Fruit fly (Drosophila melanogaster) whole organism, embryonic: ENCODE measurements around the gene Rcd5.
A peak's percentile ranks its signal among the peaks of the same experiment; 100 is the strongest.

Experiments
- B-H1 ChIP-seq: fragments of 200-800 bp; sonication (Bioruptor generic); IDR thresholded peaks from 3 replicates; pipeline ENCODE4 v1.3.6; 2022; ENCODE audit warnings: missing biosample characterization, missing genetic modification characterization
- CG10431 ChIP-seq: fragments of 200-800 bp; sonication (Bioruptor generic); optimal IDR thresholded peaks from 3 replicates; lab custom pipeline; 2018; ENCODE audit warnings: missing biosample characterization, mild to moderate bottlenecking, missing genetic modification characterization
- CG10654 ChIP-seq: fragments of 200-800 bp; sonication (Bioruptor generic); optimal IDR thresholded peaks from 2 replicates; lab custom pipeline; 2016; ENCODE audit warnings: missing biosample characterization, missing genetic modification characterization
- CG12744 ChIP-seq: fragments of 200-800 bp; sonication (Bioruptor generic); optimal IDR thresholded peaks from 2 replicates; lab custom pipeline; 2016; ENCODE audit warnings: missing biosample characterization, missing genetic modification characterization
- CG12942 ChIP-seq: fragments of 200-800 bp; sonication (Bioruptor generic); optimal IDR thresholded peaks from 3 replicates; lab custom pipeline; 2016; ENCODE audit warnings: missing biosample characterization, missing genetic modification characterization
- CG15514 ChIP-seq: fragments of 200-800 bp; sonication (Bioruptor generic); optimal IDR thresholded peaks from 3 replicates; lab custom pipeline; 2017; ENCODE audit warnings: missing biosample characterization, missing genetic modification characterization, mild to moderate bottlenecking, moderate library complexity, missing genetic modification reagents
- CG1603 ChIP-seq: fragments of 200-800 bp; sonication (Bioruptor generic); optimal IDR thresholded peaks from 2 replicates; lab custom pipeline; 2019; ENCODE audit warnings: missing biosample characterization, mild to moderate bottlenecking, missing genetic modification characterization, moderate library complexity
- CG17186 ChIP-seq: fragments of 200-800 bp; sonication (Bioruptor generic); optimal IDR thresholded peaks from 3 replicates; lab custom pipeline; 2017; ENCODE audit warnings: missing biosample characterization, missing genetic modification reagents, missing genetic modification characterization
- CG17802 ChIP-seq: fragments of 200-800 bp; sonication (Bioruptor generic); optimal IDR thresholded peaks from 2 replicates; lab custom pipeline; 2018; ENCODE audit warnings: missing biosample characterization, mild to moderate bottlenecking, missing genetic modification characterization, moderate library complexity
- CG17829 ChIP-seq: fragments of 200-800 bp; optimal IDR thresholded peaks from 2 replicates; lab custom pipeline; 2019; ENCODE audit warnings: missing biosample characterization, mild to moderate bottlenecking, missing genetic modification characterization, moderate library complexity
- CG2875 ChIP-seq: fragments of 200-800 bp; sonication (Bioruptor generic); optimal IDR thresholded peaks from 2 replicates; lab custom pipeline; 2017; ENCODE audit warnings: missing biosample characterization, mild to moderate bottlenecking, missing genetic modification characterization, missing genetic modification reagents
- CG33557 ChIP-seq: fragments of 200-800 bp; sonication (Bioruptor generic); optimal IDR thresholded peaks from 2 replicates; lab custom pipeline; 2019; ENCODE audit warnings: missing biosample characterization, mild to moderate bottlenecking, missing genetic modification characterization, moderate library complexity
- CG3726 ChIP-seq: fragments of 200-800 bp; sonication (Bioruptor generic); IDR thresholded peaks from 3 replicates; pipeline ENCODE4, ENCODE4 v1.3.6; 2022; ENCODE audit warnings: missing biosample characterization, missing genetic modification characterization
- CG43689 ChIP-seq: fragments of 200-800 bp; sonication (Bioruptor generic); IDR thresholded peaks from 2 replicates; pipeline ENCODE4 v1.3.6; 2022; ENCODE audit warnings: missing biosample characterization, missing genetic modification characterization
- CG4820 ChIP-seq: fragments of 200-800 bp; sonication (Bioruptor generic); optimal IDR thresholded peaks from 3 replicates; lab custom pipeline; 2016; ENCODE audit warnings: missing biosample characterization, missing genetic modification characterization
- CG6791 ChIP-seq: fragments of 200-800 bp; sonication (Bioruptor generic); IDR thresholded peaks from 3 replicates; pipeline ENCODE4 v1.3.6; 2022; ENCODE audit warnings: missing biosample characterization, missing genetic modification characterization; ENCODE audit not compliant: partially characterized antibody
- CG7357 ChIP-seq: fragments of 200-800 bp; sonication (Bioruptor generic); IDR thresholded peaks from 3 replicates; pipeline ENCODE4 v1.3.6; 2022; ENCODE audit warnings: missing biosample characterization, missing genetic modification characterization
- CG7987 ChIP-seq: fragments of 200-800 bp; sonication (Bioruptor generic); optimal IDR thresholded peaks from 2 replicates; lab custom pipeline; 2018; ENCODE audit warnings: missing biosample characterization, mild to moderate bottlenecking, missing genetic modification characterization, moderate library complexity
- CG8281 ChIP-seq: fragments of 200-800 bp; sonication (Bioruptor generic); optimal IDR thresholded peaks from 2 replicates; lab custom pipeline; 2018; ENCODE audit warnings: missing biosample characterization, mild to moderate bottlenecking, missing genetic modification characterization, moderate library complexity
- CG8765 ChIP-seq: fragments of 200-800 bp; sonication (Bioruptor generic); IDR thresholded peaks from 2 replicates; pipeline ENCODE4 v1.3.6; 2022; ENCODE audit warnings: missing biosample characterization, missing genetic modification characterization
- CG9876 ChIP-seq: fragments of 200-800 bp; sonication (Bioruptor generic); optimal IDR thresholded peaks from 2 replicates; lab custom pipeline; 2016; ENCODE audit warnings: missing biosample characterization, missing genetic modification characterization
- Camta ChIP-seq: fragments of 200-800 bp; sonication (Bioruptor generic); optimal IDR thresholded peaks from 2 replicates; lab custom pipeline; 2016; ENCODE audit warnings: missing biosample characterization, missing genetic modification characterization
- D19A ChIP-seq: fragments of 200-800 bp; optimal IDR thresholded peaks from 3 replicates; lab custom pipeline; 2019; ENCODE audit warnings: missing biosample characterization, mild to moderate bottlenecking, missing genetic modification characterization, moderate library complexity
- Dek ChIP-seq: fragments of 200-800 bp; sonication (Bioruptor generic); optimal IDR thresholded peaks from 3 replicates; lab custom pipeline; 2019; ENCODE audit warnings: missing biosample characterization, mild to moderate bottlenecking, missing genetic modification characterization, moderate library complexity
- E2f1 ChIP-seq: fragments of 200-800 bp; sonication (Bioruptor generic); IDR thresholded peaks from 2 replicates; pipeline ENCODE4 v1.3.6; 2022; ENCODE audit warnings: missing biosample characterization, missing genetic modification characterization
- Hr78 ChIP-seq, 2 experiments: fragments of 200-800 bp in 1 of 2; fragments of >200 bp in 1 of 2; sonication (Bioruptor generic) in 1 of 2; optimal IDR thresholded peaks; 2 replicates each; lab custom pipeline; 2017 to 2019; ENCODE audit warnings: missing biosample characterization in 2 of 2, missing genetic modification characterization in 2 of 2, mild to moderate bottlenecking in 1 of 2, moderate library complexity in 1 of 2
- Kr ChIP-seq: fragments of 200-800 bp; sonication (Bioruptor generic); optimal IDR thresholded peaks from 2 replicates; lab custom pipeline; 2017; ENCODE audit warnings: missing biosample characterization, mild to moderate bottlenecking, missing genetic modification characterization
- NFAT ChIP-seq: fragments of 200-800 bp; sonication (Bioruptor generic); IDR thresholded peaks from 2 replicates; pipeline ENCODE4 v1.3.6; 2022; ENCODE audit warnings: missing biosample characterization, missing genetic modification characterization
- Nf-YB ChIP-seq: fragments of 200-800 bp; sonication (Bioruptor generic); optimal IDR thresholded peaks from 3 replicates; lab custom pipeline; 2019; ENCODE audit warnings: missing biosample characterization, mild to moderate bottlenecking, missing genetic modification characterization, moderate library complexity
- Sox100B ChIP-seq: fragments of 200-800 bp; sonication (Bioruptor generic); optimal IDR thresholded peaks from 3 replicates; lab custom pipeline; 2018; ENCODE audit warnings: missing biosample characterization, mild to moderate bottlenecking, missing genetic modification characterization
- ab ChIP-seq: fragments of 200-800 bp; sonication (Bioruptor generic); optimal IDR thresholded peaks from 2 replicates; lab custom pipeline; 2016; ENCODE audit warnings: missing biosample characterization, missing genetic modification characterization
- az2 ChIP-seq: fragments of 200-800 bp; sonication (Bioruptor generic); optimal IDR thresholded peaks from 3 replicates; lab custom pipeline; 2016; ENCODE audit warnings: missing biosample characterization, missing genetic modification characterization
- cas ChIP-seq: fragments of 200-800 bp; sonication (Bioruptor generic); IDR thresholded peaks from 2 replicates; pipeline ENCODE4 v1.3.6; 2022; ENCODE audit warnings: missing biosample characterization, missing genetic modification characterization
- dmrt11E ChIP-seq: fragments of 200-800 bp; sonication (Bioruptor generic); optimal IDR thresholded peaks from 3 replicates; lab custom pipeline; 2018; ENCODE audit warnings: missing biosample characterization, mild to moderate bottlenecking, missing genetic modification characterization, moderate library complexity
- dysf ChIP-seq: fragments of 200-800 bp; sonication (Bioruptor generic); IDR thresholded peaks from 3 replicates; pipeline ENCODE4 v1.3.6; 2022; ENCODE audit warnings: missing biosample characterization, missing genetic modification characterization
- gro ChIP-seq: fragments of 200-800 bp; sonication (Bioruptor generic); optimal IDR thresholded peaks from 2 replicates; lab custom pipeline; 2016; ENCODE audit warnings: missing biosample characterization, missing genetic modification characterization
- gsb-n ChIP-seq: fragments of 200-800 bp; sonication (Bioruptor generic); optimal IDR thresholded peaks from 3 replicates; lab custom pipeline; 2018; ENCODE audit warnings: missing biosample characterization, mild to moderate bottlenecking, missing genetic modification characterization
- her ChIP-seq: fragments of 200-800 bp; sonication (Bioruptor generic); optimal IDR thresholded peaks from 2 replicates; lab custom pipeline; 2016; ENCODE audit warnings: missing biosample characterization, missing genetic modification characterization
- jing ChIP-seq: fragments of 200-800 bp; sonication (Bioruptor generic); optimal IDR thresholded peaks from 2 replicates; lab custom pipeline; 2018; ENCODE audit warnings: missing biosample characterization, mild to moderate bottlenecking, missing genetic modification characterization
- mirr ChIP-seq: fragments of 200-800 bp; sonication (Bioruptor generic); optimal IDR thresholded peaks from 3 replicates; lab custom pipeline; 2018; ENCODE audit warnings: missing biosample characterization, mild to moderate bottlenecking, missing genetic modification characterization
- nmo ChIP-seq: fragments of 200-800 bp; sonication (Bioruptor generic); optimal IDR thresholded peaks from 2 replicates; lab custom pipeline; 2018; ENCODE audit warnings: missing biosample characterization, mild to moderate bottlenecking, missing genetic modification characterization, moderate library complexity
- pb ChIP-seq: fragments of 200-800 bp; sonication (Bioruptor generic); optimal IDR thresholded peaks from 3 replicates; lab custom pipeline; 2016; ENCODE audit warnings: missing biosample characterization, missing genetic modification characterization
- prd ChIP-seq, 3 experiments: fragments of >200 bp in 2 of 3; fragments of 200-800 bp in 1 of 3; sonication (Bioruptor generic) in 1 of 3; optimal IDR thresholded peaks in 2 of 3; IDR thresholded peaks in 1 of 3; 2 replicates in 2 of 3; 3 replicates in 1 of 3; pipeline versions ENCODE4 v1.3.6 to Lab custom; 2017 to 2022; ENCODE audit warnings: missing biosample characterization in 1 of 3, missing genetic modification characterization in 1 of 3
- psq ChIP-seq: fragments of 200-800 bp; sonication (Bioruptor generic); optimal IDR thresholded peaks from 2 replicates; lab custom pipeline; 2017; ENCODE audit warnings: missing biosample characterization, missing genetic modification characterization
- pum ChIP-seq: fragments of 200-800 bp; sonication (Bioruptor generic); optimal IDR thresholded peaks from 2 replicates; lab custom pipeline; 2016; ENCODE audit warnings: missing biosample characterization, missing genetic modification characterization
- rib ChIP-seq: fragments of 200-800 bp; sonication (Bioruptor generic); IDR thresholded peaks from 2 replicates; pipeline ENCODE4 v1.3.6; 2022; ENCODE audit warnings: missing biosample characterization, missing genetic modification characterization
- salm ChIP-seq: fragments of 200-800 bp; sonication (Bioruptor generic); optimal IDR thresholded peaks from 2 replicates; lab custom pipeline; 2018; ENCODE audit warnings: missing biosample characterization, mild to moderate bottlenecking, missing genetic modification characterization
- sens-2 ChIP-seq: fragments of 200-800 bp; sonication (Bioruptor generic); IDR thresholded peaks from 2 replicates; pipeline ENCODE4 v1.3.6; 2022; ENCODE audit warnings: missing biosample characterization, missing genetic modification characterization
- tap ChIP-seq: fragments of 200-800 bp; optimal IDR thresholded peaks from 3 replicates; lab custom pipeline; 2019; ENCODE audit warnings: missing biosample characterization, mild to moderate bottlenecking, missing genetic modification characterization, moderate library complexity

The Rcd5 gene

DNA sequence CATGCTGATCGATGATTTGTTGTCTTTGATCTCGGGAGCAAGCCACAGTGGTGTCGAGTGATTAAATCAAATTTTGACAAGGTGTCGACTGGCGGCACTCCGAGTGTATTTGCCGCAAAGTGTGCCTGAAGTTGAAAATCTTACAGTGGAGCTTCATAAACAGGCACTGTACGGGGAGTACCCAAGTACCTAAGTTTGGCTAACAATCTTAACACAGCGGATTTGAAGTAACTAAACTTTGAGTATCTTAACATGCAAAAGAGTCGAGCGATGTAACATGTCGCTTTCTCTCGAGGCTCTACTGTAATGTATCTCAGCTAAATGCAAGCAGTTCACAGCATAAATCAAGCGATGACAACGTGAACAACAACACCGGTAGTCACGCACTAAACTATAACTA, 23.6 kb upstream of the Rcd5 start (continued):
- TF ChIP-seq Sox100B (peak; percentile 25), CG10654 (GFP tag; lab: Kevin White, UChicago) (peak; percentile 61), her (GFP tag; lab: Kevin White, UChicago) (peak; percentile 12), CG7987 (no peak), CG33557 (GFP tag; lab: Kevin White, UChicago) (peak; percentile 68), CG6791 (no peak), CG17829 (tag; lab: Kevin White, UChicago) (peak; percentile 79), CG12942 (GFP tag; lab: Kevin White, UChicago) (peak; percentile 30), D19A (tag; lab: Kevin White, UChicago) (peak; percentile 51), prd (optimal IDR thresholded peaks at IDR 0.05; lab: Kevin White, UChicago) (no peak), prd (GFP tag; IDR thresholded peaks at IDR 0.05; lab: Robert Waterston, UW) (peak; percentile 92)

DNA sequence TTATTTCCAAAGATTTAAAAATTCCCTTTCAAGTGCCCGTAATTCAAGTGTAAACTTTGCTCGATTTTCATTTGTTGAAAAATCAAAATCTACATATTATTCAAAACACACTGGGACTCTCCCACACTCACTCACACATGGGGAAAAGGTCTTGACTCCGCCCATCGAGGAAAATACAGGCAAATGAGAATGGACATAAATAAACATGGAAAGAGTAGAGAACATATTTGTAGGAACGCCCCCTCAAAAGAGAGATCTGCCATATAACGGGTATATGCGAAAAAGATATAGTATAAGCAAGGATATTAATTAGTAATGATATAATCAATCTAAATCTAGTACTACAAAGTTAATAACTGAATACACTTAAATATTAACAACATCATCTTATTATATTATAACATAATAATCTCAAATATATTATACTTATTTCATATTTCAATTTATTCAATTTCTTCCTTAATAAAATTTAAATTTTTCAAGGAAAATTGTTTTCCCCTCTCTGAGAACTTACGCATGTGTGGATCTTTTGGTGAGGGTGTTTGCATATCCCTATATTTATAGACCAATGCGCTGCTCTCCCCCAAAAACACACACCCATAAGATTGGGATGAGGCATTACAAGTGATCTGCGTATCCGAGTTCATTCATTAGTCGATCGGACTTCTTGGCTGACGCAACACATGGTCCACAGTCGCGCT, 22.0 kb upstream of the Rcd5 start, which contains the start of gene FoxL1:
FoxL1 (plus strand) TSS at position 651 of the 701 bp plus-strand sequence.
- TF ChIP-seq CG43689 (GFP tag; lab: Robert Waterston, UW) (no peak), pum (no peak), CG9876 (GFP tag; lab: Kevin White, UChicago) (no peak), CG10431 (no peak), CG12744 (GFP tag; lab: Kevin White, UChicago) (no peak), Dek (tag; lab: Kevin White, UChicago) (no peak), CG7357 (GFP tag; lab: Robert Waterston, UW) (no peak), jing (no peak), mirr (no peak), az2 (GFP tag; lab: Kevin White, UChicago) (no peak), psq (GFP tag; lab: Kevin White, UChicago) (no peak), rib (GFP tag; lab: Robert Waterston, UW) (no peak), CG1603 (no peak), CG8281 (tag; lab: Kevin White, UChicago) (no peak), pb (GFP tag; lab: Kevin White, UChicago) (no peak), CG8765 (GFP tag; lab: Robert Waterston, UW) (no peak), CG17186 (no peak), CG3726 (no peak), salm (tag; lab: Kevin White, UChicago) (no peak), gsb-n (tag; lab: Kevin White, UChicago) (no peak), E2f1 (no peak), Sox100B (peak; percentile 10), CG2875 (GFP tag; lab: Kevin White, UChicago) (no peak), cas (GFP tag; lab: Robert Waterston, UW) (no peak), Camta (GFP tag; lab: Kevin White, UChicago) (no peak), CG15514 (GFP tag; lab: Kevin White, UChicago) (no peak), Nf-YB (GFP tag; lab: Kevin White, UChicago) (peak; percentile 92), dysf (no peak), ab (GFP tag; lab: Kevin White, UChicago) (no peak), Hr78 (GFP tag; optimal IDR thresholded peaks at IDR 0.05; lab: Kevin White, UChicago) (no peak), gro (no peak), nmo (GFP tag; lab: Kevin White, UChicago) (peak; percentile 32), CG4820 (GFP tag; lab: Kevin White, UChicago) (no peak), B-H1 (no peak), NFAT (GFP tag; lab: Robert Waterston, UW) (no peak), dmrt11E (tag; lab: Kevin White, UChicago) (peak; percentile 10), Kr (no peak), sens-2 (GFP tag; lab: Robert Waterston, UW) (no peak), CG17802 (no peak), tap (tag; lab: Kevin White, UChicago) (no peak)
